Worm (Caenorhabditis elegans): ENCODE measurements around the gene toc-1.

The toc-1 gene

ce11 chrIII:5227831-5228467 is 47.1 kb upstream of the toc-1 start, which contains the start of the genes C34E10.12, C34E10.10 and atp-2 (continued):
- TF ChIP-seq nhr-6 (tag; optimal IDR thresholded peaks at IDR 0.05) (peak; percentile 60), fos-1 (tag; optimal IDR thresholded peaks at IDR 0.05) (peak; percentile 84), unc-39 (tag; optimal IDR thresholded peaks at IDR 0.05) (no peak), lin-11 (tag; optimal IDR thresholded peaks at IDR 0.05) (peak; percentile 96), snpc-4 (tag; optimal IDR thresholded peaks at IDR 0.05) (peak; percentile 60), mab-5 (tag; optimal IDR thresholded peaks at IDR 0.05) (peak; percentile 50), nhr-23 (tag; optimal IDR thresholded peaks at IDR 0.05) (no peak), nhr-129 (tag; optimal IDR thresholded peaks at IDR 0.05) (peak; percentile 86), ZK546.5 (tag; optimal IDR thresholded peaks at IDR 0.05) (peak; percentile 3), lin-39 (tag; optimal IDR thresholded peaks at IDR 0.05) (no peak), mbf-1 (tag; optimal IDR thresholded peaks at IDR 0.05) (no peak), lin-13 (GFP tag; optimal IDR thresholded peaks at IDR 0.05) (peak; percentile 92), nhr-11 (tag; optimal IDR thresholded peaks at IDR 0.05) (no peak), alr-1 (tag; optimal IDR thresholded peaks at IDR 0.05) (no peak), unc-55 (GFP tag; optimal IDR thresholded peaks at IDR 0.05) (peak; percentile 98), sma-3 (GFP tag; optimal IDR thresholded peaks at IDR 0.05) (peak; percentile 89), ceh-82 (tag; optimal IDR thresholded peaks at IDR 0.05) (peak; percentile 35), blmp-1 (tag; optimal IDR thresholded peaks at IDR 0.05; ENCODE audit: insufficient read depth) (peak; percentile 36)

- no peak for TF ChIP-seq ztf-11 (tag; optimal IDR thresholded peaks at IDR 0.05)
- no peak for TF ChIP-seq unc-55 (GFP tag; optimal IDR thresholded peaks at IDR 0.05)
- no peak for TF ChIP-seq blmp-1 (tag; optimal IDR thresholded peaks at IDR 0.05; ENCODE audit: insufficient read depth)
- TF ChIP-seq gmeb-1 (tag; optimal IDR thresholded peaks at IDR 0.05): no peak
- TF ChIP-seq lin-39 (tag; optimal IDR thresholded peaks at IDR 0.05): no peak
- TF ChIP-seq ztf-1 (GFP tag; conservative IDR thresholded peaks at IDR 0.05): no peak
- TF ChIP-seq Y55F3AM.14 (GFP tag; optimal IDR thresholded peaks at IDR 0.05): no peak
- TF ChIP-seq sem-4 (tag; optimal IDR thresholded peaks at IDR 0.05): no peak
- no peak for TF ChIP-seq nhr-21 (tag; optimal IDR thresholded peaks at IDR 0.05)
- no peak for TF ChIP-seq lsy-2 (tag; optimal IDR thresholded peaks at IDR 0.05)
- TF ChIP-seq snpc-4 (tag; optimal IDR thresholded peaks at IDR 0.05): no peak
- no peak for TF ChIP-seq nhr-10 (tag; optimal IDR thresholded peaks at IDR 0.05)
- TF ChIP-seq nhr-6 (tag; optimal IDR thresholded peaks at IDR 0.05): no peak
Measured at ce11 chrIII:5228839-5229238, 46.2 kb upstream of the toc-1 start.

DNA sequence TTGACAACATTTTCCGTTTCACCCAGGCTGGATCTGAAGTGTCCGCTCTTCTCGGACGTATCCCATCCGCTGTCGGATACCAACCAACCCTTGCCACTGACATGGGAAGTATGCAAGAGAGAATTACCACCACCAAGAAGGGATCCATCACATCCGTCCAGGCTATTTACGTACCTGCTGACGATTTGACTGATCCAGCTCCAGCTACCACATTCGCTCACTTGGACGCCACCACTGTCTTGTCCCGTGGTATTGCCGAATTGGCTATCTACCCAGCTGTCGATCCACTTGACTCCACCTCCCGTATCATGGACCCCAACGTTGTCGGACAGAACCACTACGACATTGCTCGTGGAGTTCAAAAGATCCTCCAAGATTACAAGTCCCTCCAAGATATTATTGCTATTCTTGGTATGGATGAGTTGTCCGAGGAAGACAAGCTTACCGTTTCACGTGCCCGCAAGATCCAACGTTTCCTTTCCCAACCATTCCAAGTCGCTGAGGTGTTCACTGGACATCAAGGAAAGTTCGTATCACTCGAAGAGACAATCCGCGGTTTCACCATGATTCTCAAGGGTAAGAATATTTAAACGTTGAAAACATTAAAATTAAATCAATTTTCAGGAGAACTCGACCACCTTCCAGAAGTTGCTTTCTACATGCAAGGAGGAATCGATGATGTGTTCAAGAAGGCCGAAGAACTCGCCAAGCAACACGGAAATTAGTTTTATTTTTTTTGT is 45.4 kb upstream of the toc-1 start:
- peak; percentile 35 for TF ChIP-seq nhr-23 (tag; optimal IDR thresholded peaks at IDR 0.05)
- TF ChIP-seq ZK546.5 (tag; optimal IDR thresholded peaks at IDR 0.05): no peak

DNA sequence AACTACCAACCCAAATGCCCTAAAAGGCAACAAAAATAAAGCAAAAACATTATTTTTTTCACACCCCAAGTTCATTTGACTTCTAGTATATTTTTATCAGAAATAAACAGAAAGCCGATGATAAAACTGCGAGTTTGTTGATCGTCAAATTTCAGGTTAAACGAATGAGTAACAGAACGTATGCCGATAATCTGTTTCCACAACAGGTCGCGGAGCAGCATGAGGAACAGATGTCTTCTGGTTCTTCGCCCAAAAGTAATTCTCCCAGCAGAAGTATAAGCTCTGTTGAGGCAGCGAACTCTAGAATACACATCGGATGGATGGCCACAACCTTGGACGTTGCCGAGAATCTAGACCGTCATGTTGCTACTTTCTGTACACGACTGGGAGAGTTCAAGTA is 44.6 kb upstream of the toc-1 start, which contains the start of gene prmt-5:
Gene prmt-5 (plus strand): TSS at position 141 of the 400 bp plus-strand sequence.
- TF ChIP-seq mdl-1 (tag; optimal IDR thresholded peaks at IDR 0.05) (no peak), ztf-4 (tag; optimal IDR thresholded peaks at IDR 0.05) (peak; percentile 53), unc-55 (GFP tag; optimal IDR thresholded peaks at IDR 0.05) (no peak), Y55F3AM.14 (GFP tag; optimal IDR thresholded peaks at IDR 0.05) (peak; percentile 24), lin-13 (GFP tag; optimal IDR thresholded peaks at IDR 0.05) (peak; percentile 34), sma-3 (GFP tag; optimal IDR thresholded peaks at IDR 0.05) (peak; percentile 45), ZK546.5 (tag; optimal IDR thresholded peaks at IDR 0.05) (no peak), nhr-129 (tag; optimal IDR thresholded peaks at IDR 0.05) (peak; percentile 41), nhr-12 (tag; optimal IDR thresholded peaks at IDR 0.05) (no peak), C34F6.9 (tag; optimal IDR thresholded peaks at IDR 0.05) (no peak), ama-1 (optimal IDR thresholded peaks at IDR 0.05) (peak; percentile 65), nhr-21 (tag; optimal IDR thresholded peaks at IDR 0.05) (peak; percentile 46), F13H6.1 (tag; optimal IDR thresholded peaks at IDR 0.05) (peak; percentile 8), crh-2 (tag; optimal IDR thresholded peaks at IDR 0.05) (no peak)

ce11 chrIII:5233140-5233539 is 41.9 kb upstream of the toc-1 start:
- no peak for TF ChIP-seq F13H6.1 (tag; optimal IDR thresholded peaks at IDR 0.05)

Data from whole organism, L2 larva.